Fruit fly (Drosophila melanogaster): Measurements from ENCODE around the gene CG10086.

CG10086 gene

DNA sequence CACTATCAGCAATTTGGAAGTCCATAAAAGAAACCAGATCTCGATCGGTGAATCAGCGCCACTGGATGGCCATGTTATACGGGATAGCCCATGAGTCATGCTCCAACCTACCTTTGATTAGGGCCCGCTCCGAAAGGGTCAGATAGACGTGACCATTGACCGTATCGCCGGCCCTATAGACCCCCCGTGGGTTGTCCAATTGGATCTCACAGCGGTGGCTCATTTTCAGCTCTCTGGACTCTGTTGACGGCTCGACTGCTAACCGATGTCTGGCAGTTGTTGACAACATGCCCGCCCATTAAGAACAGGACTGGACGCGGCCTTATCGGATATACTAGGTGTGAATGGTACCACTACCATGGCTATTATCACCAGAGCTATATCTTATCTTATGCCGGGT lies 8.1 kb downstream of the CG10086 start, which contains the start of gene CG18744:
TSS of gene CG18744 (minus strand) at position 247 of the 400 bp plus-strand sequence.
- no peak for TF ChIP-seq D1 (tag; optimal IDR thresholded peaks at IDR 0.05)

DNA sequence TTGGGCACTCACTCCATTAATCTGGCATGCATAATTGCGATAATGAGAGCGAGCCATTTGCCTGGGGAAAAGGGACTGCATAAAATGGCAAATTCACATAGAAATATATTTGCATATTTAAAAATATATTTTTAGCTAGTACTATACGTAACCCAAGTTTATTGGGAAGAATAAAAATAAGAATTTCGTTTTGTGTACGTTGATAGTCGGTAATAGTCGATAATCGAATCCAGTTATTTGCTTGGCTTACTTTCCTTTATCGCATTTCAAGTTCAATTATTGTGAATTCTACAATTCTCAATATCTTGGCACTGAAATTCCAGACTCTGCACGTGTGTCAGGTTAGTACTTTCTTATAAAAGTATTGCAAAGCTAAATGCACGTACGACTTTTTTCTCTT lies 12.3 kb downstream of the CG10086 start, which contains the start of gene CG3014:
TSS of gene CG3014 (minus strand) at position 101 of the 400 bp plus-strand sequence.
- TF ChIP-seq CG10348 (GFP tag; IDR thresholded peaks at IDR 0.05) (no peak), rn (GFP tag; IDR thresholded peaks at IDR 0.05) (no peak), CG34367 (tag; optimal IDR thresholded peaks at IDR 0.05) (no peak), CG14655 (GFP tag; optimal IDR thresholded peaks at IDR 0.05) (no peak), D1 (tag; optimal IDR thresholded peaks at IDR 0.05) (no peak), CG8301 (tag; optimal IDR thresholded peaks at IDR 0.05) (no peak)

DNA sequence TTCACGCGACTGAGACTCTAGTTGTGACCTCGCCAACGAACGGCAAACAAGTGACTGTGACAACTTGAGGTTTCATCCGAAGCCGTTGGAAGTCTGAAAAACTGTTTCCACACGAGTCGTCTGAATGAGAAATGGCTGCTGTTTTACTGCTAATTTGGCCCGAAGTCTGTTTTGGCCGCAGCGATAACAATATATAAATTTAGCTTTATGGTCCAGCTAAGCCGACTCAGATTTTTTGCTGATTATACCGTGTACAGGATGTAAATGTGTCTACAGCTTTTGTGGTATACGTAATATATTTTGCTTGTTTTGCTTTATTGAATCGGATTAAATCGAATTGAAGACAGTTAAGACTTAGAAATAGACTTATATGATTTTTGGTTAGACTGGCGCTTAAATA lies 13.9 kb downstream of the CG10086 start, which contains the start of gene CG18268:
TSS of gene CG18268 (minus strand) at position 101 of the 400 bp plus-strand sequence.
- TF ChIP-seq CG15710 (tag; optimal IDR thresholded peaks at IDR 0.05) (no peak), EcR (GFP tag; optimal IDR thresholded peaks at IDR 0.05) (no peak), CG13204 (GFP tag; optimal IDR thresholded peaks at IDR 0.05) (no peak), CG32121 (GFP tag; IDR thresholded peaks at IDR 0.05) (no peak)

DNA sequence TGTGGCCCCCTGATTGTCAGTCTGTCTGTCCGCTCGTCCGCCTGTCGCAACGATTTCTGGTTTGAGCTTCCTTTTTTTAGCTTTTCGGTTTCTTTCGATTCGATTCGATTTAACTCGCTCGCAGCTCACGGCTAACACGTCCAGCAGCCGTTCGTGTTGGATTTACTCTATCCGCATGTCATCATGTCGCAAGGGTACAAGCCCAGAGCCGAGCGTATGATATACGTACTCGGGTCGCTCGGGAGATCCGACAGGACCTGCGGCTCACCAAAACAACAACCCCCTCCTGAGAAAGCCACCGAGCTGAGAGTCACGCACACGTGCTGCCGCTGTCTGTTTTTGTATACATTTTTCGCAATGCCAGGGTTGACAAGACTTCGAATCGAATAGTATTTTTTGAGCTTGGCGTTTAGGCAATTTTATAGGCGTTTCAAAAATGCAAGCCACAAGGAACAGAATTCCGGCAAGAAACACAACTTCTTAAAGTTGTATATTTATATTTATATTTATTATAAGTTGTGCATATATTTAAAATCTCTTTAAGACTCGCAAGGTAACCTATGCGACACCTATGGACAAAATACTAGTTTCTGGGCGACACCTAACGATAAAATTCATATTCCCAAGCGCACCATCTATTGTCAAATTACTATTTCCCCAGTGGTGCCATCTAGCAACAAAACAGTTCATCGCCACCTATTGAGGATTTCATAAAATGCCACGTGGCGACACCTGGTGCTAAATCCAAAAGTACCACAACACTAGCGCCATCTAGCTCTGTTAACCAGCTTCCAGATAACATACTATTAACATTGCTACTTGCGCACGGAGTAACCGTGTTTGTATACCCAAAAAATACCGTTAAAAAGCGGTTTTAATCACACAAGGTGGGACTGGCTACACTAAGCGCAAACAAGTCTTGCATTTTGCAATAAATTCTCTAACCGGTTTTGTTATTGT lies 19.5 kb downstream of the CG10086 start, which contains the start of the genes CG2993 and sgll:
TSS of gene CG2993 (minus strand) at position 353 of the 960 bp plus-strand sequence.
TSS of gene sgll (plus strand) at position 871 of the 960 bp plus-strand sequence.
- TF ChIP-seq CG8159 (tag; optimal IDR thresholded peaks at IDR 0.05) (no peak), CG15710 (tag; optimal IDR thresholded peaks at IDR 0.05) (peak; percentile 58), rn (GFP tag; IDR thresholded peaks at IDR 0.05) (peak; percentile 66), CG14655 (GFP tag; optimal IDR thresholded peaks at IDR 0.05) (peak; percentile 56), CG34367 (tag; optimal IDR thresholded peaks at IDR 0.05) (peak; percentile 69), Snoo (tag; optimal IDR thresholded peaks at IDR 0.05) (peak; percentile 79), CG4496 (GFP tag; IDR thresholded peaks at IDR 0.05) (peak; percentile 83), CG9948 (tag; optimal IDR thresholded peaks at IDR 0.05) (peak; percentile 34), Ets98B (GFP tag; IDR thresholded peaks at IDR 0.05) (peak; percentile 5; the same call in 1 of the 2 replicates), CG8301 (tag; optimal IDR thresholded peaks at IDR 0.05) (no peak)

DNA sequence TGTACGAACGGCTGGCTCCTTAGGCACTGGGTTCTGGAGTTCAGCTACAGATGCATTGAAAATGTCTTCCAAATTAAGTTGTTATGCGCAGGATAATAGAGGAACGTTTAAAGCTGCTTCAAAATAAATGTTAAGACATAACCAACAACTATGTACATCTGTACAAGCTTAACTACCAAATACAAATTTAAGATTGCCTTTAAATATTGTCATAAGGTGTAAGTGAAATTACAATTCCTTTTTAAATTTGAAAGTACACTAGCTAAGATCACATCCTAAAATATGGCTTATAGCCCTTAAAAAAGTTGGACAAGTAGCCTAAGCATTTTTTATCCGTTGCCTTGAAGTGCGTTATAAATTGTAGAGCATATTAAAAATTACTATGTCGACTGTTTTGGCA lies 21.1 kb downstream of the CG10086 start, which contains the start of gene CG31473:
TSS of gene CG31473 (plus strand) at position 301 of the 400 bp plus-strand sequence.
- TF ChIP-seq CG14655 (GFP tag; optimal IDR thresholded peaks at IDR 0.05) (no peak), CG17806 (tag; optimal IDR thresholded peaks at IDR 0.05) (no peak)

DNA sequence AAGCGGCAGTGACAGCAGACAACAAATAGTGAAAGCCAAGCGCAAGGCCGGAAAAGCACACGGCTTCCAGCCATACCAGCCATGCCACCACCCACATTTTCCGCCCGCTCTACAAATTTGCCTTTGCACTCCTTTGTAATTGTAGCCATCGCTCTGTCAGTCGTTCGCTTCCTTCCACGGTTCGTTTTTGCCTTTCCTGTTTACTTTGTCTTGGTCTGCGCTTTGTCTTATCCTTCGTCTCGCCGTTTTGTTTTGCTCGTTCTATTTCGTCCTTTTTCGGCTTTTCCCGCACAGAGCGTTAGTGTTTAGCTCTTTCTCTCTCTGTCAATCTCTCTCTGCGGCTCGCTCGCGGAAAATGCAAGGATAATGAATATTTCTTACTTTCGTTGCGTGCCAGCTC lies 23.1 kb downstream of the CG10086 start:
- no peak for TF ChIP-seq CG8301 (tag; optimal IDR thresholded peaks at IDR 0.05)

DNA sequence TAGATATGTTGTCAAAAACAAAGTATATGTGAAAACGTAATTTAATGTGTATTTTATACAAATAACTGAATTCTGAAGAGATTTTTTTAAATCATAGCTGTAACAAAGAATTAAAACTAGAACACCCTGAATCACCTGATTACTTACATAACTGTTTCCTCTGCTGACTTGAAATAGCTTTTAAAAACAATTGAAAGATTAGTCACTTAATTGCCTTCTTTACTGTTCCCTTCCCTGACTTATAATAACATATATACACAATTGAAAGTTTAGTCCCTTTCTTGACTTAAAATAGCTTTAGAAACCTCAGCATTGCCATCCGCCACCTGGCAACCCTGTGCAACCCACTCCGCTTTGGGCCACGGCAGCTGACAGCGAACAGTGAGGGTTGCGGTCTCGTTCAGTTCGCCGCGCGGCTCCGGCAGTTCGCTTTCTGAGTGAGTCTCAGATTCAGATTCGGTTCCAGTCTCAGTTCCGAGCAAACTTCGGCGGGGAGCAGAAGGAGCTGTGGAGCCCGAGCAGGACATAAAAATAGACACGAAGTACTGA lies 23.6 kb downstream of the CG10086 start, which contains the start of gene CG34384:
TSS of gene CG34384 (plus strand) at position 381 of the 549 bp plus-strand sequence.
- TF ChIP-seq Pif1B (GFP tag; optimal IDR thresholded peaks at IDR 0.05): no peak
- no peak for TF ChIP-seq CG12605 (GFP tag; IDR thresholded peaks at IDR 0.05)
- no peak for TF ChIP-seq fd96Ca (GFP tag; IDR thresholded peaks at IDR 0.05)
- no peak for TF ChIP-seq CG13204 (GFP tag; optimal IDR thresholded peaks at IDR 0.05)
- TF ChIP-seq CG17806 (tag; optimal IDR thresholded peaks at IDR 0.05): peak; percentile 16
- TF ChIP-seq EcR (GFP tag; optimal IDR thresholded peaks at IDR 0.05): no peak
- no peak for TF ChIP-seq D1 (tag; optimal IDR thresholded peaks at IDR 0.05)
- TF ChIP-seq Pif1A (GFP tag; optimal IDR thresholded peaks at IDR 0.05): peak; percentile 21
- peak; percentile 23 for TF ChIP-seq CG9948 (tag; optimal IDR thresholded peaks at IDR 0.05)
- TF ChIP-seq Snoo (tag; optimal IDR thresholded peaks at IDR 0.05): no peak
- no peak for TF ChIP-seq CG32121 (GFP tag; IDR thresholded peaks at IDR 0.05)
- peak; percentile 71 for TF ChIP-seq CG8159 (tag; optimal IDR thresholded peaks at IDR 0.05)
- TF ChIP-seq CG14655 (GFP tag; optimal IDR thresholded peaks at IDR 0.05): peak; percentile 49
- no peak for TF ChIP-seq gl (tag; optimal IDR thresholded peaks at IDR 0.05)
- TF ChIP-seq Ets98B (GFP tag; IDR thresholded peaks at IDR 0.05): no peak
- TF ChIP-seq CG8301 (tag; optimal IDR thresholded peaks at IDR 0.05): peak; percentile 31
- TF ChIP-seq CG4496 (GFP tag; IDR thresholded peaks at IDR 0.05): no peak
- TF ChIP-seq CG10348 (GFP tag; IDR thresholded peaks at IDR 0.05): no peak
- no peak for TF ChIP-seq rn (GFP tag; IDR thresholded peaks at IDR 0.05)
- TF ChIP-seq CG34367 (tag; optimal IDR thresholded peaks at IDR 0.05): no peak
- TF ChIP-seq CG15710 (tag; optimal IDR thresholded peaks at IDR 0.05): peak; percentile 46
